Fruit fly (Drosophila melanogaster): ENCODE data around the gene Prx6a.

The Prx6a gene

dm6 chr2L:2857862-2858734, 19.9 kb downstream of the Prx6a start (continued):
- TF ChIP-seq Fer3 (tag; optimal IDR thresholded peaks at IDR 0.05) (peak; percentile 16), CG6854 (GFP tag; optimal IDR thresholded peaks at IDR 0.05) (peak; percentile 3), CG16779 (GFP tag; IDR thresholded peaks at IDR 0.05) (no peak), oc (tag; optimal IDR thresholded peaks at IDR 0.05) (no peak), so (GFP tag; IDR thresholded peaks at IDR 0.05) (peak; percentile 48; the same call in 1 of the 3 replicates), CG13296 (GFP tag; optimal IDR thresholded peaks at IDR 0.05) (peak; percentile 20), Ptx1 (GFP tag; IDR thresholded peaks at IDR 0.05) (peak; percentile 30; the same call in 1 of the 2 replicates), CG18262 (tag; optimal IDR thresholded peaks at IDR 0.05) (peak; percentile 12), B-H2 (GFP tag; optimal IDR thresholded peaks at IDR 0.05) (peak; percentile 46), CG3065 (GFP tag; optimal IDR thresholded peaks at IDR 0.05) (no peak), CTCF (GFP tag; optimal IDR thresholded peaks at IDR 0.05) (no peak), CG14441 (GFP tag; IDR thresholded peaks at IDR 0.05) (0 out of 2 replicates have a peak, but pooled peaks have one; percentile 22), fu2 (GFP tag; optimal IDR thresholded peaks at IDR 0.05) (no peak), Fer1 (GFP tag; optimal IDR thresholded peaks at IDR 0.05) (peak; percentile 24), prd (optimal IDR thresholded peaks at IDR 0.05) (no peak), prd (GFP tag; IDR thresholded peaks at IDR 0.05) (peak; percentile 34; the same call in 1 of the 3 replicates), Med (GFP tag) (peak; percentile 66), Dek (tag; optimal IDR thresholded peaks at IDR 0.05) (peak; percentile 11), kay (GFP tag; optimal IDR thresholded peaks at IDR 0.05) (peak; percentile 28), sisA (GFP tag; IDR thresholded peaks at IDR 0.05) (no peak), CG11695 (GFP tag; IDR thresholded peaks at IDR 0.05) (peak; percentile 48; the same call in 2 of the 3 replicates), Bgb (GFP tag; IDR thresholded peaks at IDR 0.05; ENCODE audit: partially characterized antibody) (peak; percentile 47; the same call in 1 of the 2 replicates), Asciz (GFP tag; optimal IDR thresholded peaks at IDR 0.05) (no peak), E2f2 (GFP tag; IDR thresholded peaks at IDR 0.05) (no peak), CG2120 (GFP tag; optimal IDR thresholded peaks at IDR 0.05) (peak; percentile 31), CG18599 (GFP tag; optimal IDR thresholded peaks at IDR 0.05) (peak; percentile 33), wdn (GFP tag; IDR thresholded peaks at IDR 0.05) (no peak), trem (tag; optimal IDR thresholded peaks at IDR 0.05) (no peak), CHES-1-like (GFP tag; optimal IDR thresholded peaks at IDR 0.05) (no peak), nom (GFP tag; optimal IDR thresholded peaks at IDR 0.05) (no peak), CG12391 (tag; optimal IDR thresholded peaks at IDR 0.05) (peak; percentile 0), Ets65A (GFP tag) (peak; percentile 35), CG4282 (GFP tag; optimal IDR thresholded peaks at IDR 0.05) (peak; percentile 6), abd-A (tag; optimal IDR thresholded peaks at IDR 0.05) (peak; percentile 42), CG5180 (GFP tag; optimal IDR thresholded peaks at IDR 0.05) (no peak), Hr51 (GFP tag; optimal IDR thresholded peaks at IDR 0.05) (peak in 1 of 2 experiments; percentile 42), CG13424 (tag; optimal IDR thresholded peaks at IDR 0.05) (peak; percentile 2), CG17359 (tag; optimal IDR thresholded peaks at IDR 0.05) (peak; percentile 39), CG15479 (GFP tag; optimal IDR thresholded peaks at IDR 0.05) (peak; percentile 74), Drgx (GFP tag; IDR thresholded peaks at IDR 0.05) (peak; percentile 83), pum (GFP tag; optimal IDR thresholded peaks at IDR 0.05) (no peak), lilli (GFP tag; optimal IDR thresholded peaks at IDR 0.05) (peak; percentile 31), onecut (GFP tag; IDR thresholded peaks at IDR 0.05) (peak; percentile 2; the same call in 1 of the 2 replicates), CG6689 (GFP tag; IDR thresholded peaks at IDR 0.05) (0 out of 2 replicates have a peak, but pooled peaks have one; percentile 23), hbn (GFP tag; IDR thresholded peaks at IDR 0.05; ENCODE audit: partially characterized antibody) (no peak), sd (tag; optimal IDR thresholded peaks at IDR 0.05) (peak; percentile 66), CG10209 (GFP tag; optimal IDR thresholded peaks at IDR 0.05) (peak; percentile 2), CG2678 (tag; optimal IDR thresholded peaks at IDR 0.05) (peak; percentile 36)
